Worm (Caenorhabditis elegans) whole organism, L4 larva: ENCODE data around the gene dhs-7.

Source experiments
- F26F4.8 ChIP-seq: fragments of 200-800 bp; sonication (Bioruptor generic); conservative IDR thresholded peaks from 2 replicates; pipeline ENCODE4 v1.3.6; 2022; ENCODE audit warnings: missing genetic modification characterization, missing compliant biosample characterization
- ZK337.2 ChIP-seq: fragments of 200-800 bp; sonication (Bioruptor generic); IDR thresholded peaks from 2 replicates; pipeline ENCODE4 v1.3.6; 2022; ENCODE audit warnings: missing genetic modification reagents, missing genetic modification characterization, missing compliant biosample characterization
- ZK546.5 ChIP-seq, 2 experiments: sonication (generic microtip); optimal IDR thresholded peaks; 2 replicates each; lab custom pipeline; 2017; ENCODE audit warnings: missing biosample characterization in 2 of 2, missing genetic modification characterization in 2 of 2
- ces-1 ChIP-seq: fragments of 150-350 bp; sonication (generic microtip); optimal IDR thresholded peaks from 4 replicates; lab custom pipeline; 2014; ENCODE audit warnings: missing biosample characterization, missing genetic modification reagents, missing genetic modification characterization
- egl-27 ChIP-seq: sonication (generic microtip); optimal IDR thresholded peaks from 3 replicates; lab custom pipeline; 2017; ENCODE audit warnings: missing biosample characterization, missing genetic modification reagents, missing genetic modification characterization
- fkh-10 ChIP-seq: fragments of 150-350 bp; optimal IDR thresholded peaks from 2 replicates; lab custom pipeline; 2014; ENCODE audit warnings: missing biosample characterization, missing genetic modification reagents, missing genetic modification characterization
- lin-13 ChIP-seq: fragments of 150-350 bp; optimal IDR thresholded peaks from 2 replicates; lab custom pipeline; 2014; ENCODE audit warnings: missing biosample characterization, missing genetic modification reagents, missing genetic modification characterization
- lin-39 ChIP-seq: fragments of 150-350 bp; optimal IDR thresholded peaks from 2 replicates; lab custom pipeline; 2014; ENCODE audit warnings: missing biosample characterization, missing genetic modification reagents, missing genetic modification characterization
- unc-39 ChIP-seq: sonication (generic microtip); optimal IDR thresholded peaks from 2 replicates; lab custom pipeline; 2017; ENCODE audit warnings: missing biosample characterization, missing genetic modification characterization
- vab-7 ChIP-seq: fragments of 200-800 bp; sonication (Bioruptor generic); IDR thresholded peaks from 2 replicates; pipeline ENCODE4 v1.3.6; 2022; ENCODE audit warnings: missing genetic modification reagents, missing genetic modification characterization, missing compliant biosample characterization
- zip-2 ChIP-seq: fragments of 150-350 bp; optimal IDR thresholded peaks from 2 replicates; lab custom pipeline; 2014; ENCODE audit warnings: missing biosample characterization, missing genetic modification characterization
- ztf-11 ChIP-seq: fragments of 150-350 bp; optimal IDR thresholded peaks from 2 replicates; lab custom pipeline; 2014; ENCODE audit warnings: missing biosample characterization, missing genetic modification characterization

DNA sequence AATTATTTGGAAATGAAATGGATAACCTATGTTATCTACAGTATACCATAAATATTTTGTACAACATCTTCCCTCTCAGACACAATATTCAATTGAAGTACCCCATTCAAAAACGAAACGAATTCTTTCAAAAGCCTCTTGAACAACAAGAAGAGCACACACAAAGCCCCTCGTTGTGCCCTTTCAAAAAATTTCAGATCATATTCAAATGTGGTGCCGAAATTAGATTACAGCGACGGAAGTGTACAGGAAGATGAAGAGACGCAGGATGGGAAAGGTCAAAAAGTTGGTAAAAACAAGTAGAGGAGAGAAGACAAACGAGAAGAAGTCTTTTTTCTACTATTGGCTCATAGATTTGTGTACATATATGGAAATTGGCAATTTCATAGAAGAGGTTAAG lies 32.2 kb downstream of the dhs-7 start:
- TF ChIP-seq vab-7 (no peak), ZK546.5 (tag; optimal IDR thresholded peaks at IDR 0.05; lab: Kevin White, UChicago) (no peak), fkh-10 (GFP tag; lab: Kevin White, UChicago) (peak; percentile 74), zip-2 (tag; lab: Kevin White, UChicago) (no peak), lin-13 (GFP tag; lab: Kevin White, UChicago) (no peak), lin-39 (tag; lab: Kevin White, UChicago) (no peak), F26F4.8 (GFP tag; lab: Robert Waterston, UW) (no peak), ZK337.2 (GFP tag; lab: Robert Waterston, UW) (no peak), unc-39 (no peak), ztf-11 (tag; lab: Kevin White, UChicago) (no peak), egl-27 (no peak), ces-1 (GFP tag; lab: Kevin White, UChicago) (no peak)
